Worm (Caenorhabditis elegans) whole organism, L2 larva: Measurements from ENCODE around the gene C33G3.6.

Experiments
- C34F6.9 ChIP-seq: fragments of 150-350 bp; optimal IDR thresholded peaks from 2 replicates; lab custom pipeline; 2014; ENCODE audit warnings: missing biosample characterization, missing genetic modification characterization
- R02D3.7 ChIP-seq: fragments of 150-350 bp; optimal IDR thresholded peaks from 2 replicates; lab custom pipeline; 2014; ENCODE audit warnings: missing biosample characterization, missing genetic modification characterization
- aly-2 ChIP-seq: fragments of 150-350 bp; optimal IDR thresholded peaks from 2 replicates; lab custom pipeline; 2014; ENCODE audit warnings: missing biosample characterization, missing genetic modification characterization
- blmp-1 ChIP-seq: sonication (generic microtip); optimal IDR thresholded peaks from 2 replicates; lab custom pipeline; 2017; ENCODE audit warnings: missing genetic modification characterization, mild to moderate bottlenecking, missing compliant biosample characterization, antibody characterized with exemption, moderate library complexity; ENCODE audit not compliant: insufficient read depth
- elt-3 ChIP-seq: sonication (generic microtip); optimal IDR thresholded peaks from 2 replicates; lab custom pipeline; 2017; ENCODE audit warnings: missing biosample characterization, missing genetic modification characterization
- lsy-2 ChIP-seq, 2 experiments: fragments of 150-350 bp in 1 of 2; sonication (generic microtip) in 1 of 2; optimal IDR thresholded peaks; 2 replicates each; lab custom pipeline; 2014 to 2017; ENCODE audit warnings: missing biosample characterization in 2 of 2, missing genetic modification characterization in 2 of 2
- mab-5 ChIP-seq: fragments of 150-350 bp; optimal IDR thresholded peaks from 2 replicates; lab custom pipeline; 2014; ENCODE audit warnings: missing biosample characterization, missing genetic modification characterization
- mdl-1 ChIP-seq, 2 experiments: fragments of 150-350 bp in 1 of 2; sonication (generic microtip) in 1 of 2; optimal IDR thresholded peaks; 2 replicates each; lab custom pipeline; 2017; ENCODE audit warnings: missing biosample characterization in 2 of 2, missing genetic modification characterization in 2 of 2
- nhr-11 ChIP-seq: fragments of 150-350 bp; optimal IDR thresholded peaks from 2 replicates; lab custom pipeline; 2014; ENCODE audit warnings: missing biosample characterization, missing genetic modification characterization
- nhr-23 ChIP-seq: fragments of 150-350 bp; optimal IDR thresholded peaks from 2 replicates; lab custom pipeline; 2014; ENCODE audit warnings: missing biosample characterization, missing genetic modification reagents, missing genetic modification characterization
- skn-1 ChIP-seq: sonication (generic microtip); optimal IDR thresholded peaks from 2 replicates; lab custom pipeline; 2017; ENCODE audit warnings: missing biosample characterization, missing genetic modification characterization
- unc-39 ChIP-seq: fragments of 150-350 bp; optimal IDR thresholded peaks from 2 replicates; lab custom pipeline; 2014; ENCODE audit warnings: missing biosample characterization, missing genetic modification characterization
- ztf-4 ChIP-seq: fragments of 150-350 bp; optimal IDR thresholded peaks from 2 replicates; lab custom pipeline; 2014; ENCODE audit warnings: missing biosample characterization, missing genetic modification characterization

DNA sequence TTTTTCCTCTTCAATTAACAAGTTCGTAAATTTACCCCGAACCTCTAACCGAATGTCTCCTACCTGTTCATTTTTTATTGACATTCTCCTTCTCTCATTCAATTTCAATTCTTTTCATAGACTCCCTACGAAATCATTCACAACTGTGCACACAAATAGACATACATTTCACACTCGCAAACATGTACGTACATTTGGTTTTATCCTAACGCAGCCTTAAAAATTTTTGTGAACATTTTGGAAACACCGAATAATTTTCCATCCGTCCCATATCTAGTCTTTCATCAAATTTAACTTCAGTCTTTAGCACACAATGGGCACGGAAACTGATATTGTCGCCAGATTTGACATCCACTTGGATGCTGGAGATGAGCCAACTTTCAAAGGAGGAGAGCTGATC, 50.6 kb downstream of the C33G3.6 start, which contains the start of gene arrd-25:
- TF ChIP-seq ztf-4 (tag; lab: Kevin White, UChicago): no peak
- TF ChIP-seq lsy-2 (tag; optimal IDR thresholded peaks at IDR 0.05; lab: Kevin White, UChicago): no peak
- TF ChIP-seq mab-5: no peak
- TF ChIP-seq C34F6.9: no peak
- TF ChIP-seq mdl-1 (tag; optimal IDR thresholded peaks at IDR 0.05; lab: Kevin White, UChicago): no peak
- TF ChIP-seq blmp-1: no peak
- no peak for TF ChIP-seq nhr-23 (tag; lab: Kevin White, UChicago)
- TF ChIP-seq skn-1: no peak
- no peak for TF ChIP-seq R02D3.7 (tag; lab: Kevin White, UChicago)
- no peak for TF ChIP-seq aly-2 (tag; lab: Kevin White, UChicago)
- TF ChIP-seq unc-39: no peak
- no peak for TF ChIP-seq elt-3 (tag; lab: Kevin White, UChicago)
- TF ChIP-seq nhr-11: no peak
